Worm (Caenorhabditis elegans): Measurements from ENCODE around the gene elo-7.
A peak's percentile ranks its signal among the peaks of the same experiment; 100 is the strongest.

elo-7 gene

DNA sequence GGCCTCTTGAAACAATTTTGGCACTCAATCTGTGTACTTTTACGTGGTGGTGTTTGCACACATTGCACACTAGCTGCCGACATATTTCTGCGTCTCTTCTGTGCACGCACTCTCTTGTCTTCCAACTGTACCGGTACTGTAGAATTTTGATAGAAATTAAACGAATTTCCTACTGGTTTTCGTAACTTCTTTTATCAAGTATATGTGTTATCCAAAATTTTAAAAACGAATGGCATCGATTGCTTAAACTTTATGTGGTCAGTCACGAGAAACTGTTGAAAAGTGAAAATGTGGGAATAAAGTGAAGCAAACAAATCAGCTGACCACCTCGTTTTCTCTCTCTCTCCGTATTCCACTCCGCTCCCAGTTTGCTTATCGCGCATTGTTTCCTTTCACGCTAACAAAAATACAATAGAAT, 16.4 kb upstream of the elo-7 start (continued):
- no peak for TF ChIP-seq vab-15 (tag; optimal IDR thresholded peaks at IDR 0.05)
- TF ChIP-seq mab-9 (GFP tag; IDR thresholded peaks at IDR 0.05), result no peak
- TF ChIP-seq unc-98 (GFP tag; IDR thresholded peaks at IDR 0.05), result no peak
- TF ChIP-seq nhr-84 (tag; optimal IDR thresholded peaks at IDR 0.05), result no peak
- TF ChIP-seq lin-14 (GFP tag; optimal IDR thresholded peaks at IDR 0.05), result peak; percentile 58
- no peak for TF ChIP-seq ceh-82 (tag; optimal IDR thresholded peaks at IDR 0.05)
- TF ChIP-seq nhr-90 (tag; optimal IDR thresholded peaks at IDR 0.05; ENCODE audit: poor library complexity), result peak; percentile 45
- TF ChIP-seq unc-130 (tag; optimal IDR thresholded peaks at IDR 0.05), result no peak
- TF ChIP-seq nhr-12 (tag; optimal IDR thresholded peaks at IDR 0.05), result no peak
- TF ChIP-seq fkh-8 (tag; optimal IDR thresholded peaks at IDR 0.05), result no peak
- TF ChIP-seq mef-2 (tag; optimal IDR thresholded peaks at IDR 0.05), result no peak
- no peak for TF ChIP-seq ceh-88 (GFP tag; IDR thresholded peaks at IDR 0.05)
- TF ChIP-seq irx-1 (tag; optimal IDR thresholded peaks at IDR 0.05), result no peak
- no peak for TF ChIP-seq efl-3 (GFP tag; optimal IDR thresholded peaks at IDR 0.05)
- TF ChIP-seq aha-1 (tag; optimal IDR thresholded peaks at IDR 0.05), result no peak
- no peak for TF ChIP-seq zip-4 (GFP tag; optimal IDR thresholded peaks at IDR 0.05)
- TF ChIP-seq zag-1 (tag; optimal IDR thresholded peaks at IDR 0.05), result no peak
- no peak for TF ChIP-seq sptf-1 (tag; optimal IDR thresholded peaks at IDR 0.05)
- TF ChIP-seq snu-23 (GFP tag; optimal IDR thresholded peaks at IDR 0.05), result peak; percentile 57
- peak; percentile 15 for TF ChIP-seq tbx-2 (tag; optimal IDR thresholded peaks at IDR 0.05)
- TF ChIP-seq egl-13 (tag; optimal IDR thresholded peaks at IDR 0.05), result no peak
- TF ChIP-seq nhr-237 (tag; optimal IDR thresholded peaks at IDR 0.05), result no peak
- no peak for TF ChIP-seq ceh-8 (GFP tag; optimal IDR thresholded peaks at IDR 0.05)
- TF ChIP-seq lin-15B (tag; optimal IDR thresholded peaks at IDR 0.05), result no peak
- TF ChIP-seq elt-3 (tag; optimal IDR thresholded peaks at IDR 0.05), result peak in 1 of 6 experiments; percentile 51
- peak; percentile 60 for TF ChIP-seq nhr-71 (tag; optimal IDR thresholded peaks at IDR 0.05)
- peak in 2 of 3 experiments; percentile 33 to 37 for TF ChIP-seq dpl-1 (GFP tag; optimal IDR thresholded peaks at IDR 0.05)
- TF ChIP-seq elt-2 (tag; optimal IDR thresholded peaks at IDR 0.05), result peak; percentile 77
- no peak for TF ChIP-seq lin-39 (tag; optimal IDR thresholded peaks at IDR 0.05)
- no peak for TF ChIP-seq tlp-1 (tag; optimal IDR thresholded peaks at IDR 0.05)
- no peak for TF ChIP-seq fkh-10 (GFP tag; optimal IDR thresholded peaks at IDR 0.05)
- TF ChIP-seq lin-35 (GFP tag; optimal IDR thresholded peaks at IDR 0.05), result peak; percentile 33 to 71
- TF ChIP-seq hlh-4 (tag; optimal IDR thresholded peaks at IDR 0.05), result no peak
- TF ChIP-seq alr-1 (tag; optimal IDR thresholded peaks at IDR 0.05; ENCODE audit: borderline replicate concordance), result no peak
- no peak for TF ChIP-seq ces-1 (GFP tag; optimal IDR thresholded peaks at IDR 0.05)
- TF ChIP-seq rnt-1 (tag; optimal IDR thresholded peaks at IDR 0.05), result peak; percentile 33

- TF ChIP-seq fkh-8 (tag; optimal IDR thresholded peaks at IDR 0.05) (no peak), C04F5.9 (tag; optimal IDR thresholded peaks at IDR 0.05) (no peak), lin-39 (tag; optimal IDR thresholded peaks at IDR 0.05) (no peak), skn-1 (tag; optimal IDR thresholded peaks at IDR 0.05) (peak; percentile 54), zip-4 (GFP tag; optimal IDR thresholded peaks at IDR 0.05) (no peak), unc-30 (tag; optimal IDR thresholded peaks at IDR 0.05) (no peak), jun-1 (tag; optimal IDR thresholded peaks at IDR 0.05) (no peak), aly-2 (tag; optimal IDR thresholded peaks at IDR 0.05) (no peak), nhr-85 (tag) (peak; percentile 44), nhr-71 (tag; optimal IDR thresholded peaks at IDR 0.05) (peak; percentile 11), lin-35 (GFP tag; optimal IDR thresholded peaks at IDR 0.05) (no peak), unc-130 (tag; optimal IDR thresholded peaks at IDR 0.05) (no peak), elt-2 (tag; optimal IDR thresholded peaks at IDR 0.05) (peak; percentile 47), ama-1 (optimal IDR thresholded peaks at IDR 0.05) (no peak), pag-3 (tag; optimal IDR thresholded peaks at IDR 0.05; ENCODE audit: borderline replicate concordance, insufficient read depth) (no peak)
Measured at ce11 chrIV:9514132-9514531, 15.6 kb upstream of the elo-7 start.
